Worm (Caenorhabditis elegans) whole organism, L4/young adult: ENCODE data around the gene srx-45.

ENCODE experiments used
- W03F9.2 ChIP-seq: fragments of 150-350 bp; optimal IDR thresholded peaks from 2 replicates; lab custom pipeline; 2014; ENCODE audit warnings: missing biosample characterization, missing genetic modification characterization
- him-1 ChIP-seq: sonication (generic microtip); optimal IDR thresholded peaks from 2 replicates; lab custom pipeline; 2016; ENCODE audit warnings: missing genotype, missing genetic modification reagents, missing genetic modification characterization, missing compliant biosample characterization

DNA sequence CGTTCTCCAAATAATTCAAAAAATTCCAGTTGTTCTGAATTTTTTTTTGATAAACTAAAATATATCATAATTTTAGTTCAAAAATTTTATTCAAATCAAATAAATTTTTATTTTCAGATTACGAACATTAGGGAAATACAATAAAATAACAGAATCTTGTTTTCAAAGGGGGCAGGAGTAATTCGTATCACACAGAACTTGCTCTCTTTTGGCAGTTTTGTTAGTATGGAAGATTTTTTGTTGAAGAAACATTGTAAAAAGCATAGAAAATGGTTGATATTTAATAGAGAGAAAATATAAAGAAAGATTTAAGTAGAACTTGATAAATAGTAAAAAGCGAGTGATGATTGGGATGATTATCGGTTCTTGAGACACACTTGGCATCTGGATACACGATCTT, 30.3 kb upstream of the srx-45 start:
- no peak for TF ChIP-seq him-1 (tag; lab: Kevin White, UChicago)
- TF ChIP-seq W03F9.2, result no peak
